Worm (Caenorhabditis elegans) whole organism, early embryonic: Measurements from ENCODE around the gene srv-8.
A peak's percentile ranks its signal among the peaks of the same experiment; 100 is the strongest.

Experiments used
- B0310.2 ChIP-seq: sonication (generic microtip); optimal IDR thresholded peaks from 2 replicates; lab custom pipeline; 2016; ENCODE audit warnings: mild to moderate bottlenecking, missing genetic modification characterization, missing compliant biosample characterization
- F13C5.2 ChIP-seq: sonication (generic microtip); optimal IDR thresholded peaks from 2 replicates; lab custom pipeline; 2017; ENCODE audit warnings: mild to moderate bottlenecking, missing genetic modification characterization, inconsistent platforms, missing compliant biosample characterization
- aly-1 ChIP-seq: sonication (generic microtip); optimal IDR thresholded peaks from 2 replicates; lab custom pipeline; 2016; ENCODE audit warnings: missing genetic modification characterization, missing compliant biosample characterization
- ama-1 ChIP-seq: fragments of 150-350 bp; optimal IDR thresholded peaks from 2 replicates; lab custom pipeline; 2014
- ceh-13 ChIP-seq: fragments of 200-800 bp; sonication (Bioruptor generic); optimal IDR thresholded peaks from 2 replicates; lab custom pipeline; 2018; ENCODE audit warnings: mild to moderate bottlenecking, missing genetic modification characterization, missing compliant biosample characterization
- ceh-36 ChIP-seq: sonication (generic microtip); optimal IDR thresholded peaks from 2 replicates; lab custom pipeline; 2016; ENCODE audit warnings: missing genetic modification characterization, inconsistent platforms, missing compliant biosample characterization
- ets-7 ChIP-seq: sonication (generic microtip); optimal IDR thresholded peaks from 2 replicates; lab custom pipeline; 2016; ENCODE audit warnings: missing genotype, missing genetic modification characterization, missing compliant biosample characterization
- flt-1 ChIP-seq: fragments of 200-800 bp; sonication (Bioruptor generic); IDR thresholded peaks from 2 replicates; pipeline ENCODE4 v1.3.6; 2022; ENCODE audit warnings: missing genetic modification characterization, missing compliant biosample characterization
- hmbx-1 ChIP-seq: sonication (generic microtip); optimal IDR thresholded peaks from 2 replicates; lab custom pipeline; 2016; ENCODE audit warnings: mild to moderate bottlenecking, missing genetic modification characterization, missing compliant biosample characterization
- hmg-4 ChIP-seq: fragments of 200-800 bp; sonication (Bioruptor generic); optimal IDR thresholded peaks from 2 replicates; lab custom pipeline; 2018; ENCODE audit warnings: mild to moderate bottlenecking, missing genetic modification characterization, missing compliant biosample characterization
- hnd-1 ChIP-seq: sonication (generic microtip); optimal IDR thresholded peaks from 2 replicates; lab custom pipeline; 2016; ENCODE audit warnings: missing genetic modification characterization, missing compliant biosample characterization
- pes-1 ChIP-seq: fragments of 200-800 bp; sonication (Bioruptor generic); IDR thresholded peaks from 2 replicates; pipeline ENCODE4 v1.3.6; 2022; ENCODE audit warnings: missing genetic modification reagents, missing genetic modification characterization, missing compliant biosample characterization
- scrt-1 ChIP-seq: fragments of 200-800 bp; sonication (Bioruptor generic); IDR thresholded peaks from 2 replicates; pipeline ENCODE4 v1.3.6; 2022; ENCODE audit warnings: missing genetic modification characterization, missing compliant biosample characterization
- sea-1 ChIP-seq: fragments of 200-800 bp; sonication (Bioruptor generic); conservative IDR thresholded peaks from 2 replicates; pipeline ENCODE4 v1.3.6; 2022; ENCODE audit warnings: missing genetic modification characterization, missing compliant biosample characterization
- tbx-11 ChIP-seq: fragments of 200-800 bp; sonication (Bioruptor generic); IDR thresholded peaks from 2 replicates; pipeline ENCODE4 v1.3.6; 2022; ENCODE audit warnings: missing genetic modification characterization, missing compliant biosample characterization
- tbx-37 ChIP-seq: fragments of 200-800 bp; sonication (Bioruptor generic); conservative IDR thresholded peaks from 2 replicates; pipeline ENCODE4 v1.3.6; 2022; ENCODE audit warnings: missing genetic modification reagents, missing genetic modification characterization, missing compliant biosample characterization
- tra-4 ChIP-seq: sonication (generic microtip); optimal IDR thresholded peaks from 2 replicates; lab custom pipeline; 2017; ENCODE audit warnings: missing genetic modification characterization, missing compliant biosample characterization

Gene srv-8

DNA sequence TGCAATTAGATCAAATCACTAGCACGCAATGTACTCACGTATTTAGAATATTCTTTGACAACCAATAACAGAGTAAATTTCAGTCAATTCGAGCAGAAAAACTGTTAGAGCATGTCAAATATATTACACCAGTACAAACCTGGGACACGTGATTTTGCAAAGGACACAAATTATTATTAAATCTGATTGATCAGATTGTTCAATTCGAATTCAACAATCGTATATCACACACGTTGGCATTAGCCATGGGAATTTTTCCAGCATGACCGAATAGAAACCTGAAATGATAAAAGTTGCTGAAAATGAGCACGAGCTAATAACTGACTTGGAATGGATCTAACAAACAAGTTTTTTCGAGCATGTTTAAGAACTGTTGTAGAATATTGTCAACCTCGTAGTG is 2.5 kb upstream of the srv-8 start, which contains the start of gene srv-9:
srv-9 (minus strand) TSS at position 101 of the 400 bp plus-strand sequence.
- no peak for TF ChIP-seq sea-1 (GFP tag; lab: Robert Waterston, UW)

ce11 chrV:13421697-13422096 is 1.2 kb upstream of the srv-8 start:
- TF ChIP-seq sea-1 (GFP tag; lab: Robert Waterston, UW) (no peak), F13C5.2 (tag; lab: Kevin White, UChicago) (no peak), ama-1 (lab: Kevin White, UChicago) (no peak), ceh-36 (tag; lab: Kevin White, UChicago) (no peak), pes-1 (no peak), ceh-13 (GFP tag; lab: Kevin White, UChicago) (no peak), hmg-4 (GFP tag; lab: Kevin White, UChicago) (no peak)

DNA sequence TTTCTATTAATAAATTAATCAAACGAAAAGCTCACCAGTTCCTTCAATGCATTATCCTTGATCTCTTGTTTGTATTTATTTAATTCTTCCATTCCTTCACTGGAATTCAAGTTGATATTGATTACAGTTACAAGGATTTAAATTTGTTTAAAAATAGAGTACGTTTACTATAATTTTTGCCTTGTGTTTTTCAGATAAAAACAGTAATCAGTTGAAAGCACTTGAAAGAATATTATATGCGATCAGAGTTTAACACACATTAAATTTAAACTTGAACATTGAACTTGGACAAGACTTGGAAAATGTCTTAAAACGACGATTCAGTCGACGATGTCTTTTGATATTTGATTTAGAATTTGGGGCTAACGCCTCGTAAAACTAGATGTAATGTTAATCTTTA is 3.0 kb downstream of the srv-8 start, which contains the start of gene F53F1.6:
F53F1.6 (minus strand) TSS at position 101 of the 400 bp plus-strand sequence.
- TF ChIP-seq F13C5.2 (tag; lab: Kevin White, UChicago), result no peak
- TF ChIP-seq tra-4 (tag; lab: Kevin White, UChicago), result no peak
- TF ChIP-seq ets-7, result no peak
- TF ChIP-seq aly-1 (tag; lab: Kevin White, UChicago), result no peak
- no peak for TF ChIP-seq hmg-4 (GFP tag; lab: Kevin White, UChicago)
- TF ChIP-seq flt-1 (GFP tag; lab: Robert Waterston, UW), result no peak
- TF ChIP-seq B0310.2, result no peak
- TF ChIP-seq hnd-1 (tag; lab: Kevin White, UChicago), result no peak
- TF ChIP-seq ama-1 (lab: Kevin White, UChicago), result no peak
- TF ChIP-seq hmbx-1, result no peak
- TF ChIP-seq ceh-13 (GFP tag; lab: Kevin White, UChicago), result no peak
- TF ChIP-seq sea-1 (GFP tag; lab: Robert Waterston, UW), result no peak
- no peak for TF ChIP-seq pes-1

DNA sequence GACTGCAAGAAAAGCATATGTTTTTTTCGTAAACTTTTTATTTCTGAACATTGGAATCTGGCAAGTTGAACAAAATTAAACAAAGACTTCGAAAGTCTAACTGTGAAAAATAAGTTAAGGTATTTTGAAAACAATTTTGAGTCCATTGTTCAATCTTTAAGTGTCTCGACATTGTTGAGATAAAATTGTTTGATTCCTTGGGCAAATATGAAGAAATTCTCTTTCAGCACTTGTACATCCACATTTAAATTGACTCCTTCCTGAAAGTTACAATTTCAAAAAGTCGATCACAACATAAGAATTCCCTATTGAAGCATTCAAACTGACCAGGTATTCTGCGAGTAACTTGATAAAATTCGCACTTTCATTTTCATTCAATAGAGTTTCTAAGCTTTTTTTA is 4.5 kb downstream of the srv-8 start:
- no peak for TF ChIP-seq tbx-11 (GFP tag; lab: Robert Waterston, UW)
- TF ChIP-seq flt-1 (GFP tag; lab: Robert Waterston, UW), result no peak
- no peak for TF ChIP-seq sea-1 (GFP tag; lab: Robert Waterston, UW)
- TF ChIP-seq tbx-37 (GFP tag; lab: Robert Waterston, UW), result no peak
- no peak for TF ChIP-seq aly-1 (tag; lab: Kevin White, UChicago)
- no peak for TF ChIP-seq ceh-13 (GFP tag; lab: Kevin White, UChicago)
- no peak for TF ChIP-seq B0310.2
- no peak for TF ChIP-seq ets-7
- TF ChIP-seq ceh-36 (tag; lab: Kevin White, UChicago), result no peak
- no peak for TF ChIP-seq pes-1
- no peak for TF ChIP-seq hmbx-1

DNA sequence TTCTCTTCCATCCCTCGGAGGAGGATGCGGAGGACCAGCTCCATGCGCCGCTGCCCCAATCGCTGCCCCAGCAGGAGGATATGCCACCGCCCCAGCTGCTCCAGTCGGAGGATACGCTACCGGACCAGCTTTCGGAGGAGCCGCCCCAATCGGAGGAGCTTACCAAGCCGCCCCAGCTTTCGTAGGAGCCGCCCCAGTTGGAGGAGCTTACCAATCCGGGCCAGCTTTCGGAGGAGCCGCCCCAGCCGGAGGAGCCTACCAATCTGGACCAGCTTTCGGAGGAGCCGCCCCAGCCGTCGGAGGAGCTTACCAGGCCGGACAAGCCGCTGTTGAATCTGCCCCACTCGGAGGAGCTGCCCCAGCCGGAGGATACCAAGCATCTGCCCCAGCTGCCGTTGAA is 5.1 kb downstream of the srv-8 start:
- TF ChIP-seq tra-4 (tag; lab: Kevin White, UChicago) (no peak), tbx-11 (GFP tag; lab: Robert Waterston, UW) (no peak), B0310.2 (no peak), aly-1 (tag; lab: Kevin White, UChicago) (peak; percentile 18), scrt-1 (GFP tag; lab: Robert Waterston, UW) (peak; percentile 67; the same call in 1 of the 2 replicates), ceh-36 (tag; lab: Kevin White, UChicago) (peak; percentile 35)

DNA sequence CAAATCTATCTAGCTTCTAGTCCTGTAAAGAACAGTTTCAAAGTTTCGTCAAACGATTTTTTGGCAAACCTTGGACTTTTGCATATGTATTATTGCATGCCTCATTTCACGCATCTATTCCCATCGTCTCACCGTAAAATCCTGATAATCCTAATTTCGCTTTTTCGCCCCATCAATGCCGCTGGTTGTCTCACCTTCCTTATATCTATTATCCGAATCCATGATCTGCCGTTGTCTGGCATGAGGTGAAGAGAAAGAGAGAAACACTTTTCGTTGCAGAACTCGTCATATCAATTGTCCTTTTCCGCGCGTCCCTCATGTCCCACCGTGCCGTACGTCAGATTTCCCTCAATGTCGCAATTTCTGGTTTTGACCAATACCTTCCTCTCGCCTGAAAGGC is 6.0 kb downstream of the srv-8 start, which contains the start of gene cut-2:
cut-2 (plus strand) TSS at position 365 of the 400 bp plus-strand sequence.
- TF ChIP-seq ets-7, result no peak
- no peak for TF ChIP-seq ceh-36 (tag; lab: Kevin White, UChicago)
- no peak for TF ChIP-seq pes-1
- TF ChIP-seq aly-1 (tag; lab: Kevin White, UChicago), result no peak
- no peak for TF ChIP-seq hmg-4 (GFP tag; lab: Kevin White, UChicago)
- TF ChIP-seq scrt-1 (GFP tag; lab: Robert Waterston, UW), result no peak
- TF ChIP-seq tbx-11 (GFP tag; lab: Robert Waterston, UW), result no peak
- no peak for TF ChIP-seq flt-1 (GFP tag; lab: Robert Waterston, UW)
- TF ChIP-seq ceh-13 (GFP tag; lab: Kevin White, UChicago), result no peak
- no peak for TF ChIP-seq hnd-1 (tag; lab: Kevin White, UChicago)
- TF ChIP-seq tbx-37 (GFP tag; lab: Robert Waterston, UW), result no peak
- TF ChIP-seq B0310.2, result no peak
- no peak for TF ChIP-seq sea-1 (GFP tag; lab: Robert Waterston, UW)
- no peak for TF ChIP-seq F13C5.2 (tag; lab: Kevin White, UChicago)
- no peak for TF ChIP-seq hmbx-1
- TF ChIP-seq ama-1 (lab: Kevin White, UChicago), result no peak
- TF ChIP-seq tra-4 (tag; lab: Kevin White, UChicago), result no peak

DNA sequence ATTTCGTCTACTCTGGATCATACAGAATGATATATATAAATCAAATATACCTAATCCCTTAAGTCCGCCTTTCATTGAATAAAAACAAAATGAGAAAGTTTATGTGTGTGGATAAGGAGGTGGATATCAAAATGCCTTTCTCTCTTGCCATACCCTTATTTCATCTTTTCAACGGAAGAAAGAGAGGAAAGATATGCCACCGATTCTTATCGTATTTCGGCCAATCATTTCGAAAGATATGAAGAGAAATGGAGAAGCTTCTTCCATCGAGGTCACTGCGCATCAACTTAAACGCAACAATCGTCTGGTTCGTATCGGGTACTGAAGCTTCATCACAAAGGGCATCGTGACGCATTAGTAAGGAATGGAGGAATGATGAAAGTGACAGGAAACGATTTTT is 7.2 kb downstream of the srv-8 start:
- no peak for TF ChIP-seq hnd-1 (tag; lab: Kevin White, UChicago)
- no peak for TF ChIP-seq tbx-37 (GFP tag; lab: Robert Waterston, UW)
- TF ChIP-seq B0310.2, result no peak
- TF ChIP-seq flt-1 (GFP tag; lab: Robert Waterston, UW), result no peak
- no peak for TF ChIP-seq hmg-4 (GFP tag; lab: Kevin White, UChicago)
- TF ChIP-seq ceh-13 (GFP tag; lab: Kevin White, UChicago), result no peak
- no peak for TF ChIP-seq F13C5.2 (tag; lab: Kevin White, UChicago)

- TF ChIP-seq hmg-4 (GFP tag; lab: Kevin White, UChicago), result no peak
- TF ChIP-seq tra-4 (tag; lab: Kevin White, UChicago), result no peak
- TF ChIP-seq ceh-13 (GFP tag; lab: Kevin White, UChicago), result no peak
- TF ChIP-seq sea-1 (GFP tag; lab: Robert Waterston, UW), result no peak
These were observed 8.6 kb downstream of the srv-8 start for ce11 chrV:13411992-13412298.
